Worm (Caenorhabditis elegans): ENCODE measurements around the gene C36B7.2.

DNA sequence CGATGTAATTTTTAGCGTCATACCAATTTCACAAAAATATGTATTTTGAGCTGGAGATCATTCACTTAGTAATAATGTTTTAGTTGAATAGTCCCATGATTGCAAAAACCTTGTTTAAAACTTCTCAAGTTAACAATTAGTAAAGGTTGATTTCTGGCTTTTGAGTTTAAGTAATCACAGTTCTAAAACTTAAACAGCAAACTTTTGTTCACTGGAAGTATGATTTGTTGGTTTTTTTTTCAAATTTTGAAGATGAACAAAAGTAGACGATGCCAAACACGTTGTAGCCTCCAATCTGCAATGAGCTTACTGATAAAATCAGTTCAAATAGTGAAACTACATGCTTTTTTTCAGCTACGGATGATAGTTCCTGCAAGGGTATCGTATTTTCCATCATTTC lies 6.4 kb downstream of the C36B7.2 start, which contains the start of gene C36B7.1:
- no peak for TF ChIP-seq mxl-3 (GFP tag; optimal IDR thresholded peaks at IDR 0.05)
- TF ChIP-seq tag-97 (GFP tag; IDR thresholded peaks at IDR 0.05): no peak
- TF ChIP-seq sdz-12 (GFP tag; optimal IDR thresholded peaks at IDR 0.05): no peak
- TF ChIP-seq ztf-11 (tag; optimal IDR thresholded peaks at IDR 0.05): no peak
- no peak for TF ChIP-seq nhr-28 (tag; optimal IDR thresholded peaks at IDR 0.05)
- TF ChIP-seq ceh-44 (GFP tag; IDR thresholded peaks at IDR 0.05): no peak
- no peak for TF ChIP-seq dve-1 (tag; optimal IDR thresholded peaks at IDR 0.05; ENCODE audit: insufficient read depth)
- no peak for TF ChIP-seq dpl-1 (GFP tag; optimal IDR thresholded peaks at IDR 0.05)
- TF ChIP-seq zag-1 (tag; optimal IDR thresholded peaks at IDR 0.05): no peak
- no peak for TF ChIP-seq mdt-29 (GFP tag; IDR thresholded peaks at IDR 0.05)

Data from whole organism, L4 larva.